Worm (Caenorhabditis elegans) whole organism, early embryonic: ENCODE results near the gene his-8.

Experiments
- B0310.2 ChIP-seq: sonication (generic microtip); optimal IDR thresholded peaks from 2 replicates; lab custom pipeline; 2016; ENCODE audit warnings: mild to moderate bottlenecking, missing genetic modification characterization, missing compliant biosample characterization
- F13C5.2 ChIP-seq: sonication (generic microtip); optimal IDR thresholded peaks from 2 replicates; lab custom pipeline; 2017; ENCODE audit warnings: mild to moderate bottlenecking, missing genetic modification characterization, inconsistent platforms, missing compliant biosample characterization
- aly-1 ChIP-seq: sonication (generic microtip); optimal IDR thresholded peaks from 2 replicates; lab custom pipeline; 2016; ENCODE audit warnings: missing genetic modification characterization, missing compliant biosample characterization
- ama-1 ChIP-seq: fragments of 150-350 bp; optimal IDR thresholded peaks from 2 replicates; lab custom pipeline; 2014
- ceh-13 ChIP-seq: fragments of 200-800 bp; sonication (Bioruptor generic); optimal IDR thresholded peaks from 2 replicates; lab custom pipeline; 2018; ENCODE audit warnings: mild to moderate bottlenecking, missing genetic modification characterization, missing compliant biosample characterization
- ceh-36 ChIP-seq: sonication (generic microtip); optimal IDR thresholded peaks from 2 replicates; lab custom pipeline; 2016; ENCODE audit warnings: missing genetic modification characterization, inconsistent platforms, missing compliant biosample characterization
- ets-7 ChIP-seq: sonication (generic microtip); optimal IDR thresholded peaks from 2 replicates; lab custom pipeline; 2016; ENCODE audit warnings: missing genotype, missing genetic modification characterization, missing compliant biosample characterization
- flt-1 ChIP-seq: fragments of 200-800 bp; sonication (Bioruptor generic); IDR thresholded peaks from 2 replicates; pipeline ENCODE4 v1.3.6; 2022; ENCODE audit warnings: missing genetic modification characterization, missing compliant biosample characterization
- hmbx-1 ChIP-seq: sonication (generic microtip); optimal IDR thresholded peaks from 2 replicates; lab custom pipeline; 2016; ENCODE audit warnings: mild to moderate bottlenecking, missing genetic modification characterization, missing compliant biosample characterization
- hmg-4 ChIP-seq: fragments of 200-800 bp; sonication (Bioruptor generic); optimal IDR thresholded peaks from 2 replicates; lab custom pipeline; 2018; ENCODE audit warnings: mild to moderate bottlenecking, missing genetic modification characterization, missing compliant biosample characterization
- hnd-1 ChIP-seq: sonication (generic microtip); optimal IDR thresholded peaks from 2 replicates; lab custom pipeline; 2016; ENCODE audit warnings: missing genetic modification characterization, missing compliant biosample characterization
- pes-1 ChIP-seq: fragments of 200-800 bp; sonication (Bioruptor generic); IDR thresholded peaks from 2 replicates; pipeline ENCODE4 v1.3.6; 2022; ENCODE audit warnings: missing genetic modification reagents, missing genetic modification characterization, missing compliant biosample characterization
- scrt-1 ChIP-seq: fragments of 200-800 bp; sonication (Bioruptor generic); IDR thresholded peaks from 2 replicates; pipeline ENCODE4 v1.3.6; 2022; ENCODE audit warnings: missing genetic modification characterization, missing compliant biosample characterization
- sea-1 ChIP-seq: fragments of 200-800 bp; sonication (Bioruptor generic); conservative IDR thresholded peaks from 2 replicates; pipeline ENCODE4 v1.3.6; 2022; ENCODE audit warnings: missing genetic modification characterization, missing compliant biosample characterization
- tbx-11 ChIP-seq: fragments of 200-800 bp; sonication (Bioruptor generic); IDR thresholded peaks from 2 replicates; pipeline ENCODE4 v1.3.6; 2022; ENCODE audit warnings: missing genetic modification characterization, missing compliant biosample characterization
- tbx-37 ChIP-seq: fragments of 200-800 bp; sonication (Bioruptor generic); conservative IDR thresholded peaks from 2 replicates; pipeline ENCODE4 v1.3.6; 2022; ENCODE audit warnings: missing genetic modification reagents, missing genetic modification characterization, missing compliant biosample characterization
- tra-4 ChIP-seq: sonication (generic microtip); optimal IDR thresholded peaks from 2 replicates; lab custom pipeline; 2017; ENCODE audit warnings: missing genetic modification characterization, missing compliant biosample characterization

Gene his-8

ce11 chrV:8516426-8516825, 16.5 kb downstream of the his-8 start:
- TF ChIP-seq pes-1 (no peak), sea-1 (no peak), hnd-1 (tag; lab: Kevin White, UChicago) (no peak), B0310.2 (tag; lab: Kevin White, UChicago) (no peak), hmg-4 (GFP tag; lab: Kevin White, UChicago) (no peak), aly-1 (tag; lab: Kevin White, UChicago) (no peak), F13C5.2 (tag; lab: Kevin White, UChicago) (no peak), tbx-11 (GFP tag; lab: Robert Waterston, UW) (no peak), ama-1 (lab: Kevin White, UChicago) (no peak), scrt-1 (GFP tag; lab: Robert Waterston, UW) (no peak), hmbx-1 (tag; lab: Kevin White, UChicago) (no peak), ceh-13 (GFP tag; lab: Kevin White, UChicago) (no peak), tbx-37 (GFP tag; lab: Robert Waterston, UW) (no peak), flt-1 (no peak), tra-4 (tag; lab: Kevin White, UChicago) (no peak), ceh-36 (tag; lab: Kevin White, UChicago) (no peak), ets-7 (no peak)

- TF ChIP-seq pes-1 (no peak), tbx-11 (GFP tag; lab: Robert Waterston, UW) (no peak), sea-1 (no peak), ceh-13 (GFP tag; lab: Kevin White, UChicago) (no peak), flt-1 (no peak), hmbx-1 (tag; lab: Kevin White, UChicago) (no peak), ceh-36 (tag; lab: Kevin White, UChicago) (no peak), hmg-4 (GFP tag; lab: Kevin White, UChicago) (no peak), hnd-1 (tag; lab: Kevin White, UChicago) (no peak), tbx-37 (GFP tag; lab: Robert Waterston, UW) (no peak), ets-7 (no peak), B0310.2 (tag; lab: Kevin White, UChicago) (no peak), tra-4 (tag; lab: Kevin White, UChicago) (no peak), F13C5.2 (tag; lab: Kevin White, UChicago) (no peak), ama-1 (lab: Kevin White, UChicago) (no peak), aly-1 (tag; lab: Kevin White, UChicago) (no peak), scrt-1 (GFP tag; lab: Robert Waterston, UW) (no peak)
These were observed 19.5 kb downstream of the his-8 start, which contains the start of gene F45F2.9 for ce11 chrV:8513361-8513760. Gene F45F2.9 (minus strand): TSS chrV:8513461.

DNA sequence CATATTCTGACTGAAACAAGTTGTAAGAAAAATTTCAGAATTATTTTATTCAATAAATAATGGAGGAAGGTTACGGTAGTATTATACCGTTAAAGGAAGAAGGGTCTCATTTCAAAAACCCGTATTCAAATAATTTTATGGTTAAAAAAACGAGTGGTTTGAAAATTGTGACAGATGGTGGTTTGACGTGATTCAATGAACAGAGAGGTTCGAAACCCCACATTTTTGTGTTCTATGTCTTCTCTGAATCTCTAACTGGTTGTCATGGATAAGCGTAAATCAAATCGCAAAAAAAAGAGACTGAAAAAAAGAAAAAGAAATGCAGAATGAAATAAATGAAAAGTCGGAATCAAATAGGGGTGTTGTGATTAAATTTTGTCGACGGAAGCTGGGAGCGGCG, 25.6 kb downstream of the his-8 start, which contains the start of gene ZK994.6:
Gene ZK994.6 (minus strand): TSS at position 101 of the 400 bp plus-strand sequence.
- TF ChIP-seq ets-7, result no peak
- TF ChIP-seq sea-1, result no peak
- TF ChIP-seq hnd-1 (tag; lab: Kevin White, UChicago), result no peak
- no peak for TF ChIP-seq tbx-37 (GFP tag; lab: Robert Waterston, UW)
- TF ChIP-seq hmbx-1 (tag; lab: Kevin White, UChicago), result no peak
- no peak for TF ChIP-seq hmg-4 (GFP tag; lab: Kevin White, UChicago)
- no peak for TF ChIP-seq ceh-36 (tag; lab: Kevin White, UChicago)
- no peak for TF ChIP-seq B0310.2 (tag; lab: Kevin White, UChicago)
- TF ChIP-seq flt-1, result no peak
- TF ChIP-seq ceh-13 (GFP tag; lab: Kevin White, UChicago), result no peak
- no peak for TF ChIP-seq scrt-1 (GFP tag; lab: Robert Waterston, UW)
- no peak for TF ChIP-seq pes-1
- no peak for TF ChIP-seq ama-1 (lab: Kevin White, UChicago)
- TF ChIP-seq tbx-11 (GFP tag; lab: Robert Waterston, UW), result no peak
- TF ChIP-seq aly-1 (tag; lab: Kevin White, UChicago), result no peak
- no peak for TF ChIP-seq F13C5.2 (tag; lab: Kevin White, UChicago)
- no peak for TF ChIP-seq tra-4 (tag; lab: Kevin White, UChicago)

DNA sequence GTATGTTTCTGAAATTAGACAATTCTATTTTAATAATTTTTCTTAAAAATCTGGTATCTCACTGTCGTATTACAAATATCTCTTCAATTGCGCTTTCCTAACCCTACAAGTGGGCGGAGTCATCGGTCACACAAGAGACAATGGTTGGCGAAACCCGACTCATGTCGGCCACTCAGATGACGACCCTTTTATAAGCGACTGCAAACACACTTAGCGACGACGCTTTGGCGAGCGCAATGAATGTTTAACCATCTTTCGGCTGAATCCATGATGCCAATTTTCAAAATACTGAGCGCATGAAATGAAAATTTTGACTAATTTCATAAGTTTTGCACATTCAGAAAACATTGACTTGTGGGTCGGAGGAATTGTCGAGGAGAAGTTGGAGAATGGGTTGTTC, 32.5 kb downstream of the his-8 start:
- TF ChIP-seq hnd-1 (tag; lab: Kevin White, UChicago) (peak; percentile 97), F13C5.2 (tag; lab: Kevin White, UChicago) (peak; percentile 99), aly-1 (tag; lab: Kevin White, UChicago) (peak; percentile 98), ceh-13 (GFP tag; lab: Kevin White, UChicago) (peak; percentile 98), tbx-11 (GFP tag; lab: Robert Waterston, UW) (peak; percentile 99), ceh-36 (tag; lab: Kevin White, UChicago) (peak; percentile 98), hmbx-1 (tag; lab: Kevin White, UChicago) (peak; percentile 93), tbx-37 (GFP tag; lab: Robert Waterston, UW) (peak; percentile 99), ama-1 (lab: Kevin White, UChicago) (no peak), scrt-1 (GFP tag; lab: Robert Waterston, UW) (peak; percentile 99), pes-1 (peak; percentile 99), tra-4 (tag; lab: Kevin White, UChicago) (peak; percentile 96), ets-7 (peak; percentile 96), B0310.2 (tag; lab: Kevin White, UChicago) (peak; percentile 98), flt-1 (peak; percentile 99), sea-1 (peak; percentile 100), hmg-4 (GFP tag; lab: Kevin White, UChicago) (peak; percentile 100)

- TF ChIP-seq ets-7 (no peak), hmbx-1 (tag; lab: Kevin White, UChicago) (no peak), ama-1 (lab: Kevin White, UChicago) (no peak), tra-4 (tag; lab: Kevin White, UChicago) (no peak), flt-1 (no peak)
These were observed 33.5 kb downstream of the his-8 start for ce11 chrV:8499407-8499806.

DNA sequence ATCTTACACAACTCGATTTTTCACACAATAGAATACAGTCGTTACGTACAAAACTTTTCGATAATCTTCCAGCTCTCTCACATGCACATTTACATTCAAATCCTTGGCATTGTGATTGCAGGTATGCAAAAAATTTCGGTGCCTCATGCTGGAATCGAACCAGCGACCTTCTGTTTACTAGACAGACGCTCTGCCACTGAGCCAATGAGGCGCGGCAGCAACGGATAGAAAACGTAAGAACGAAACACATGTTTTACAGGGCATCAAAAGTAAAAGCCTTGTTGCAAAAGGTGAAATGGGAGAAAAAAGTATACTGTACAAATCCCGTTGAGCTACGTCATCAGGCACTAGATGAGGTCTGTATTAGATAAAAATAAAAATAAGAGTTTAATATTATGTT, 36.9 kb downstream of the his-8 start:
- TF ChIP-seq hmg-4 (GFP tag; lab: Kevin White, UChicago) (no peak), pes-1 (peak; percentile 57; the same call in 1 of the 2 replicates), ceh-36 (tag; lab: Kevin White, UChicago) (no peak), ama-1 (lab: Kevin White, UChicago) (no peak)

ce11 chrV:8495106-8495505, 37.8 kb downstream of the his-8 start:
- no peak for TF ChIP-seq tbx-37 (GFP tag; lab: Robert Waterston, UW)
- no peak for TF ChIP-seq pes-1
- TF ChIP-seq hmg-4 (GFP tag; lab: Kevin White, UChicago), result no peak
- TF ChIP-seq tbx-11 (GFP tag; lab: Robert Waterston, UW), result no peak
- TF ChIP-seq tra-4 (tag; lab: Kevin White, UChicago), result no peak
- no peak for TF ChIP-seq hmbx-1 (tag; lab: Kevin White, UChicago)
- no peak for TF ChIP-seq hnd-1 (tag; lab: Kevin White, UChicago)
- no peak for TF ChIP-seq ets-7
- no peak for TF ChIP-seq B0310.2 (tag; lab: Kevin White, UChicago)
- TF ChIP-seq scrt-1 (GFP tag; lab: Robert Waterston, UW), result no peak
- no peak for TF ChIP-seq flt-1
- no peak for TF ChIP-seq aly-1 (tag; lab: Kevin White, UChicago)
- no peak for TF ChIP-seq sea-1
- no peak for TF ChIP-seq ceh-36 (tag; lab: Kevin White, UChicago)
- TF ChIP-seq ama-1 (lab: Kevin White, UChicago), result no peak
- TF ChIP-seq F13C5.2 (tag; lab: Kevin White, UChicago), result no peak
- TF ChIP-seq ceh-13 (GFP tag; lab: Kevin White, UChicago), result no peak
